Worm (Caenorhabditis elegans): ENCODE results near the gene C14A4.13.

- TF ChIP-seq zag-1 (tag; optimal IDR thresholded peaks at IDR 0.05), result no peak
- TF ChIP-seq ceh-82 (tag; optimal IDR thresholded peaks at IDR 0.05), result no peak
- TF ChIP-seq lin-15B (tag; optimal IDR thresholded peaks at IDR 0.05), result no peak
- no peak for TF ChIP-seq fkh-10 (GFP tag; optimal IDR thresholded peaks at IDR 0.05)
- TF ChIP-seq aly-2 (tag; optimal IDR thresholded peaks at IDR 0.05), result no peak
- TF ChIP-seq hpl-2 (GFP tag; optimal IDR thresholded peaks at IDR 0.05), result no peak
- no peak for TF ChIP-seq ztf-4 (tag; optimal IDR thresholded peaks at IDR 0.05)
- no peak for TF ChIP-seq fos-1 (tag; optimal IDR thresholded peaks at IDR 0.05)
- TF ChIP-seq egl-27 (tag; optimal IDR thresholded peaks at IDR 0.05), result no peak
- no peak for TF ChIP-seq ama-1 (optimal IDR thresholded peaks at IDR 0.05)
These were observed 28.8 kb downstream of the C14A4.13 start, which contains the start of gene M28.10 for ce11 chrII:10646901-10647566.

All from whole organism, L1 larva.